Worm (Caenorhabditis elegans): Measurements from ENCODE around the gene ergo-1.

- TF ChIP-seq unc-62 (GFP tag; optimal IDR thresholded peaks at IDR 0.05) (no peak), snpc-4 (tag; optimal IDR thresholded peaks at IDR 0.05) (no peak), alr-1 (tag; optimal IDR thresholded peaks at IDR 0.05) (no peak), Y55F3AM.14 (GFP tag; optimal IDR thresholded peaks at IDR 0.05) (no peak), ztf-4 (tag; optimal IDR thresholded peaks at IDR 0.05) (no peak), aly-2 (tag; optimal IDR thresholded peaks at IDR 0.05) (no peak), nhr-237 (tag; optimal IDR thresholded peaks at IDR 0.05) (no peak), elt-3 (tag; optimal IDR thresholded peaks at IDR 0.05) (no peak), skn-1 (tag; optimal IDR thresholded peaks at IDR 0.05) (no peak), nhr-77 (tag; optimal IDR thresholded peaks at IDR 0.05) (no peak), nhr-21 (tag; optimal IDR thresholded peaks at IDR 0.05) (no peak)
Observed at ce11 chrV:1015194-1015593, 6.6 kb downstream of the ergo-1 start.
